Fruit fly (Drosophila melanogaster): ENCODE results near the gene promL.

The promL gene

dm6 chr3L:3108964-3109363, 18.6 kb downstream of the promL start:
- no peak for TF ChIP-seq Crg-1 (GFP tag; optimal IDR thresholded peaks at IDR 0.05)
- TF ChIP-seq ovo (GFP tag; optimal IDR thresholded peaks at IDR 0.05), result no peak
- no peak for TF ChIP-seq CG33017 (tag; optimal IDR thresholded peaks at IDR 0.05)
- no peak for TF ChIP-seq cic (GFP tag; optimal IDR thresholded peaks at IDR 0.05)
- TF ChIP-seq CG14711 (tag; optimal IDR thresholded peaks at IDR 0.05), result no peak
- TF ChIP-seq Mnt (GFP tag; optimal IDR thresholded peaks at IDR 0.05), result no peak
- no peak for TF ChIP-seq cnc (optimal IDR thresholded peaks at IDR 0.05)
- no peak for TF ChIP-seq tj (GFP tag; optimal IDR thresholded peaks at IDR 0.05)

DNA sequence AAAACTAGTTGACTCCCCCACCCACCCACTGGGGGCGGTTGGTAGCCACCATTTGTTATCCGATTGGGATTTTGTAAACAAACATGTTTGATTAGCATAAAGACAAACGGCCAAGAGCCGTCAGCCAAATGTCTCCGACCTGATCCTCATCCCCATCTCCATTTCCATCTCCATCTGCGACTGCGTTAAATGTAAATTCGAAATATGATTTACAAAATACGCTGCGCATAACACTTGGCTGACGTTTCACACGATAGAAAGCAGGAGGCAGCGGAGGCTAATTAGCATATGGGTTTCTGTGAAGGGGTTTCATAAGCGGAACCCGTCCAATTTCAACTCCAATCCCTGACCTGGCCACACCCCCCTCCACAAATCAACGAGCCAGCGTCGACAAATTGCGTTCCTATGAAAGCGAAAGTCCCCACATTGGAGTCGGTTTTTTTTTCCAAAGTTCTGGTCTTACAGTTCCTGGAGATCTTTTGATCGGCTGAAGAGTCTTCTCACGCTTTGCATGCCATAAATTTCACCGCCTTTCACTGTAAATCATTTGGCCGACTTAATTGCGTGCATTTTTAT, 19.4 kb downstream of the promL start:
- TF ChIP-seq CG7101 (tag; optimal IDR thresholded peaks at IDR 0.05) (no peak), CG1620 (GFP tag; optimal IDR thresholded peaks at IDR 0.05) (no peak), CG33017 (tag; optimal IDR thresholded peaks at IDR 0.05) (no peak), toe (GFP tag; optimal IDR thresholded peaks at IDR 0.05) (no peak), Crg-1 (GFP tag; optimal IDR thresholded peaks at IDR 0.05) (no peak), CG7045 (GFP tag; optimal IDR thresholded peaks at IDR 0.05) (no peak), tj (GFP tag; optimal IDR thresholded peaks at IDR 0.05) (no peak), CG11617 (GFP tag; optimal IDR thresholded peaks at IDR 0.05) (no peak)

- TF ChIP-seq CG5204 (GFP tag; optimal IDR thresholded peaks at IDR 0.05) (peak; percentile 43), CG1620 (GFP tag; optimal IDR thresholded peaks at IDR 0.05) (no peak), cic (GFP tag; optimal IDR thresholded peaks at IDR 0.05) (no peak), CG7045 (GFP tag; optimal IDR thresholded peaks at IDR 0.05) (no peak), ovo (GFP tag; optimal IDR thresholded peaks at IDR 0.05) (no peak)
Measured at dm6 chr3L:3106908-3107821, 20.4 kb downstream of the promL start, which contains the start of gene Cht7. Cht7 (minus strand) TSS chr3L:3106958.

- no peak for TF ChIP-seq cic (GFP tag; optimal IDR thresholded peaks at IDR 0.05)
- no peak for TF ChIP-seq cnc (optimal IDR thresholded peaks at IDR 0.05)
- no peak for TF ChIP-seq pad (GFP tag; optimal IDR thresholded peaks at IDR 0.05)
- no peak for TF ChIP-seq bab1 (GFP tag; optimal IDR thresholded peaks at IDR 0.05)
- no peak for TF ChIP-seq CG11617 (GFP tag; optimal IDR thresholded peaks at IDR 0.05)
- no peak for TF ChIP-seq Hr96 (GFP tag; optimal IDR thresholded peaks at IDR 0.05)
- no peak for TF ChIP-seq CG7045 (GFP tag; optimal IDR thresholded peaks at IDR 0.05)
- TF ChIP-seq toe (GFP tag; optimal IDR thresholded peaks at IDR 0.05), result no peak
- TF ChIP-seq Mnt (GFP tag; optimal IDR thresholded peaks at IDR 0.05), result no peak
- no peak for TF ChIP-seq Clk (GFP tag; optimal IDR thresholded peaks at IDR 0.05)
- TF ChIP-seq ovo (GFP tag; optimal IDR thresholded peaks at IDR 0.05), result no peak
- no peak for TF ChIP-seq Crg-1 (GFP tag; optimal IDR thresholded peaks at IDR 0.05)
- no peak for TF ChIP-seq CG14711 (tag; optimal IDR thresholded peaks at IDR 0.05)
- no peak for TF ChIP-seq kay (GFP tag; ENCODE audit: borderline replicate concordance)
- no peak for TF ChIP-seq CG5204 (GFP tag; optimal IDR thresholded peaks at IDR 0.05)
- TF ChIP-seq CG7101 (tag; optimal IDR thresholded peaks at IDR 0.05), result no peak
- TF ChIP-seq tj (GFP tag; optimal IDR thresholded peaks at IDR 0.05), result no peak
- TF ChIP-seq CG12768 (GFP tag; optimal IDR thresholded peaks at IDR 0.05), result no peak
Measured at dm6 chr3L:3106146-3106545, 21.4 kb downstream of the promL start.

- TF ChIP-seq pad (GFP tag; optimal IDR thresholded peaks at IDR 0.05), result no peak
- TF ChIP-seq CG7101 (tag; optimal IDR thresholded peaks at IDR 0.05), result no peak
- TF ChIP-seq Mnt (GFP tag; optimal IDR thresholded peaks at IDR 0.05), result no peak
- no peak for TF ChIP-seq CG7045 (GFP tag; optimal IDR thresholded peaks at IDR 0.05)
- no peak for TF ChIP-seq CG11617 (GFP tag; optimal IDR thresholded peaks at IDR 0.05)
- TF ChIP-seq bab1 (GFP tag; optimal IDR thresholded peaks at IDR 0.05), result no peak
- TF ChIP-seq Hr96 (GFP tag; optimal IDR thresholded peaks at IDR 0.05), result no peak
Measured at dm6 chr3L:3105531-3105930, 22.0 kb downstream of the promL start.

dm6 chr3L:3102506-3103023, 25.0 kb downstream of the promL start:
- no peak for TF ChIP-seq CG5204 (GFP tag; optimal IDR thresholded peaks at IDR 0.05)
- no peak for TF ChIP-seq CG33017 (tag; optimal IDR thresholded peaks at IDR 0.05)
- no peak for TF ChIP-seq CG12768 (GFP tag; optimal IDR thresholded peaks at IDR 0.05)
- no peak for TF ChIP-seq Clk (GFP tag; optimal IDR thresholded peaks at IDR 0.05)
- TF ChIP-seq CG1620 (GFP tag; optimal IDR thresholded peaks at IDR 0.05), result no peak
- TF ChIP-seq Crg-1 (GFP tag; optimal IDR thresholded peaks at IDR 0.05), result no peak
- no peak for TF ChIP-seq bab1 (GFP tag; optimal IDR thresholded peaks at IDR 0.05)
- TF ChIP-seq Mnt (GFP tag; optimal IDR thresholded peaks at IDR 0.05), result no peak
- TF ChIP-seq cnc (optimal IDR thresholded peaks at IDR 0.05), result no peak
- no peak for TF ChIP-seq tj (GFP tag; optimal IDR thresholded peaks at IDR 0.05)
- no peak for TF ChIP-seq CG14711 (tag; optimal IDR thresholded peaks at IDR 0.05)
- no peak for TF ChIP-seq CG7101 (tag; optimal IDR thresholded peaks at IDR 0.05)
- no peak for TF ChIP-seq ovo (GFP tag; optimal IDR thresholded peaks at IDR 0.05)
- no peak for TF ChIP-seq CG7045 (GFP tag; optimal IDR thresholded peaks at IDR 0.05)
- no peak for TF ChIP-seq toe (GFP tag; optimal IDR thresholded peaks at IDR 0.05)
- no peak for TF ChIP-seq kay (GFP tag; ENCODE audit: borderline replicate concordance)
- TF ChIP-seq CG11617 (GFP tag; optimal IDR thresholded peaks at IDR 0.05), result no peak
- no peak for TF ChIP-seq cic (GFP tag; optimal IDR thresholded peaks at IDR 0.05)
- TF ChIP-seq Hr96 (GFP tag; optimal IDR thresholded peaks at IDR 0.05), result no peak
- no peak for TF ChIP-seq pad (GFP tag; optimal IDR thresholded peaks at IDR 0.05)

Data from whole organism, adult.